Worm (Caenorhabditis elegans): Measurements from ENCODE around the gene clec-42.
A peak's percentile ranks its signal among the peaks of the same experiment; 100 is the strongest.

Gene clec-42

ce11 chrV:18146077-18146476, 45.1 kb upstream of the clec-42 start, which contains the start of gene C14A6.3:
TSS of gene C14A6.3 (plus strand) at chrV:18146377.
- TF ChIP-seq php-3 (GFP tag; IDR thresholded peaks at IDR 0.05) (no peak), ztf-7 (tag; optimal IDR thresholded peaks at IDR 0.05) (no peak), pqm-1 (tag; optimal IDR thresholded peaks at IDR 0.05) (peak; percentile 39)

- no peak for TF ChIP-seq fos-1 (tag; optimal IDR thresholded peaks at IDR 0.05)
- no peak for TF ChIP-seq F44E2.7 (GFP tag; IDR thresholded peaks at IDR 0.05)
- peak; percentile 49 for TF ChIP-seq dve-1 (tag; optimal IDR thresholded peaks at IDR 0.05; ENCODE audit: insufficient read depth)
- TF ChIP-seq php-3 (GFP tag; IDR thresholded peaks at IDR 0.05) = peak; percentile 95
- no peak for TF ChIP-seq ceh-32 (tag; optimal IDR thresholded peaks at IDR 0.05; ENCODE audit: poor library complexity)
- no peak for TF ChIP-seq tra-1 (GFP tag; IDR thresholded peaks at IDR 0.05)
- no peak for TF ChIP-seq daf-16 (GFP tag; optimal IDR thresholded peaks at IDR 0.05)
- TF ChIP-seq daf-16 (tag; optimal IDR thresholded peaks at IDR 0.05) = peak; percentile 69
- TF ChIP-seq dmd-6 (GFP tag; IDR thresholded peaks at IDR 0.05) = no peak; the same call in none of the 2 replicates
- TF ChIP-seq nhr-28 (tag; optimal IDR thresholded peaks at IDR 0.05) = peak; percentile 41
Observed at ce11 chrV:18157707-18158106, 33.5 kb upstream of the clec-42 start, which contains the start of gene clec-48. TSS of gene clec-48 (plus strand) at chrV:18158026.

- no peak for TF ChIP-seq aha-1 (tag)
- TF ChIP-seq unc-62 (GFP tag; optimal IDR thresholded peaks at IDR 0.05 in 1 of 2) = peak in 1 of 2 experiments; percentile 97
- TF ChIP-seq unc-62 (tag; optimal IDR thresholded peaks at IDR 0.05) = no peak
Observed at ce11 chrV:18158172-18158571, 33.0 kb upstream of the clec-42 start.

ce11 chrV:18161228-18161627, 30.0 kb upstream of the clec-42 start, which contains the start of gene C14A6.13:
TSS of gene C14A6.13 (minus strand) at chrV:18161328.
- no peak for TF ChIP-seq F49E8.2 (tag; optimal IDR thresholded peaks at IDR 0.05; ENCODE audit: borderline replicate concordance)
- no peak for TF ChIP-seq ZK337.2 (GFP tag; IDR thresholded peaks at IDR 0.05)
- no peak for TF ChIP-seq hif-1 (tag; optimal IDR thresholded peaks at IDR 0.05)
- TF ChIP-seq rbr-2 (tag; optimal IDR thresholded peaks at IDR 0.05) = no peak
- TF ChIP-seq spr-1 (tag; optimal IDR thresholded peaks at IDR 0.05) = no peak

- TF ChIP-seq mes-2 (tag; optimal IDR thresholded peaks at IDR 0.05; ENCODE audit: poor library complexity, severe bottlenecking) = no peak
- TF ChIP-seq egl-43 (GFP tag; IDR thresholded peaks at IDR 0.05) = no peak
- TF ChIP-seq F26F4.8 (GFP tag; conservative IDR thresholded peaks at IDR 0.05) = no peak
- TF ChIP-seq nhr-102 (tag; optimal IDR thresholded peaks at IDR 0.05) = no peak
- no peak for TF ChIP-seq gei-8 (GFP tag; optimal IDR thresholded peaks at IDR 0.05)
- no peak for TF ChIP-seq madf-9 (GFP tag; conservative IDR thresholded peaks at IDR 0.05)
Observed at ce11 chrV:18162568-18162967, 28.6 kb upstream of the clec-42 start, which contains the start of gene C14A6.12. TSS of gene C14A6.12 (minus strand) at chrV:18162668.

ce11 chrV:18163434-18163833, 27.8 kb upstream of the clec-42 start:
- TF ChIP-seq ZK337.2 (GFP tag; IDR thresholded peaks at IDR 0.05) (no peak), daf-16 (GFP tag; optimal IDR thresholded peaks at IDR 0.05) (no peak), daf-16 (tag; optimal IDR thresholded peaks at IDR 0.05) (no peak), ceh-28 (tag; optimal IDR thresholded peaks at IDR 0.05) (no peak)

- TF ChIP-seq nhr-6 (tag; optimal IDR thresholded peaks at IDR 0.05) (no peak), lin-1 (GFP tag; IDR thresholded peaks at IDR 0.05) (no peak), ces-1 (GFP tag; optimal IDR thresholded peaks at IDR 0.05) (no peak), F26F4.8 (GFP tag; conservative IDR thresholded peaks at IDR 0.05) (no peak), ZK337.2 (GFP tag; IDR thresholded peaks at IDR 0.05) (no peak), cey-2 (tag; optimal IDR thresholded peaks at IDR 0.05; ENCODE audit: borderline replicate concordance, insufficient read depth) (no peak), ama-1 (optimal IDR thresholded peaks at IDR 0.05) (no peak), lin-29 (GFP tag; IDR thresholded peaks at IDR 0.05) (no peak), F44E2.7 (GFP tag; IDR thresholded peaks at IDR 0.05) (no peak), vab-7 (GFP tag; IDR thresholded peaks at IDR 0.05) (no peak), ceh-20 (GFP tag; IDR thresholded peaks at IDR 0.05) (no peak), nhr-25 (tag; optimal IDR thresholded peaks at IDR 0.05; ENCODE audit: borderline replicate concordance, insufficient read depth) (no peak), hlh-11 (tag; optimal IDR thresholded peaks at IDR 0.05) (no peak)
Observed at ce11 chrV:18164758-18165157, 26.5 kb upstream of the clec-42 start, which contains the start of gene C14A6.5. TSS of gene C14A6.5 (minus strand) at chrV:18164858.

Measured in whole organism, L4 larva.